Fruit fly (Drosophila melanogaster) whole organism, embryonic: ENCODE measurements around the gene Gclc.

ENCODE experiments used
- ATbp ChIP-seq: fragments of 200-800 bp; sonication (Bioruptor generic); optimal IDR thresholded peaks from 2 replicates; lab custom pipeline; 2017; ENCODE audit warnings: missing biosample characterization, mild to moderate bottlenecking, missing genetic modification characterization, missing genetic modification reagents
- Ada2b ChIP-seq: fragments of 200-800 bp; sonication (Bioruptor generic); IDR thresholded peaks from 2 replicates; pipeline ENCODE4 v1.3.6; 2022; ENCODE audit warnings: missing biosample characterization, missing genetic modification characterization
- Asciz ChIP-seq: fragments of 200-800 bp; sonication (Bioruptor generic); optimal IDR thresholded peaks from 2 replicates; lab custom pipeline; 2017; ENCODE audit warnings: missing biosample characterization, mild to moderate bottlenecking, missing genetic modification characterization, missing genetic modification reagents
- CG11696 ChIP-seq: fragments of 200-800 bp; sonication (Bioruptor generic); IDR thresholded peaks from 2 replicates; pipeline ENCODE4 v1.3.6; 2022; ENCODE audit warnings: missing biosample characterization, missing genetic modification characterization
- CG12236 ChIP-seq: fragments of 200-800 bp; sonication (Bioruptor generic); optimal IDR thresholded peaks from 2 replicates; lab custom pipeline; 2016; ENCODE audit warnings: missing biosample characterization, missing genetic modification characterization
- CG1233 ChIP-seq: fragments of 200-800 bp; sonication (Bioruptor generic); optimal IDR thresholded peaks from 4 replicates; lab custom pipeline; 2018; ENCODE audit warnings: missing biosample characterization, mild to moderate bottlenecking, missing genetic modification characterization
- CG12391 ChIP-seq: fragments of 200-800 bp; sonication (Bioruptor generic); optimal IDR thresholded peaks from 3 replicates; lab custom pipeline; 2018; ENCODE audit warnings: missing biosample characterization, mild to moderate bottlenecking, missing genetic modification characterization, moderate library complexity
- CG13624 ChIP-seq: fragments of 200-800 bp; sonication (Bioruptor generic); optimal IDR thresholded peaks from 2 replicates; lab custom pipeline; 2016; ENCODE audit warnings: missing biosample characterization, missing genetic modification characterization
- CG14965 ChIP-seq: fragments of 200-800 bp; sonication (Bioruptor generic); optimal IDR thresholded peaks from 2 replicates; lab custom pipeline; 2016; ENCODE audit warnings: missing biosample characterization, missing genetic modification characterization, borderline replicate concordance
- CG17359 ChIP-seq: fragments of 200-800 bp; sonication (Bioruptor generic); optimal IDR thresholded peaks from 3 replicates; lab custom pipeline; 2018; ENCODE audit warnings: missing biosample characterization, mild to moderate bottlenecking, missing genetic modification characterization, moderate library complexity
- CG18262 ChIP-seq: fragments of 200-800 bp; optimal IDR thresholded peaks from 3 replicates; lab custom pipeline; 2019; ENCODE audit warnings: missing biosample characterization, mild to moderate bottlenecking, missing genetic modification characterization, moderate library complexity
- CG18619 ChIP-seq: fragments of 200-800 bp; sonication (Bioruptor generic); optimal IDR thresholded peaks from 3 replicates; lab custom pipeline; 2017; ENCODE audit warnings: missing biosample characterization, mild to moderate bottlenecking, missing genetic modification characterization
- CG2116 ChIP-seq: fragments of 200-800 bp; sonication (Bioruptor generic); optimal IDR thresholded peaks from 3 replicates; lab custom pipeline; 2018; ENCODE audit warnings: missing biosample characterization, mild to moderate bottlenecking, missing genetic modification characterization
- CG3726 ChIP-seq: fragments of 200-800 bp; sonication (Bioruptor generic); IDR thresholded peaks from 3 replicates; pipeline ENCODE4, ENCODE4 v1.3.6; 2022; ENCODE audit warnings: missing biosample characterization, missing genetic modification characterization
- CG4360 ChIP-seq: fragments of 200-800 bp; sonication (Bioruptor generic); IDR thresholded peaks from 2 replicates; pipeline ENCODE4 v1.3.6; 2022; ENCODE audit warnings: missing biosample characterization, missing genetic modification characterization
- CG5953 ChIP-seq: fragments of 200-800 bp; sonication (Bioruptor generic); IDR thresholded peaks from 2 replicates; pipeline ENCODE4 v1.3.6; 2022; ENCODE audit warnings: missing biosample characterization, missing genetic modification characterization
- CG7963 ChIP-seq: fragments of 200-800 bp; sonication (Bioruptor generic); IDR thresholded peaks from 3 replicates; pipeline ENCODE4 v1.3.6; 2022; ENCODE audit warnings: missing biosample characterization, missing genetic modification characterization; ENCODE audit not compliant: partially characterized antibody
- CTCF ChIP-seq: fragments of 200-800 bp; sonication (Bioruptor generic); optimal IDR thresholded peaks from 2 replicates; lab custom pipeline; 2017; ENCODE audit warnings: missing biosample characterization, mild to moderate bottlenecking, missing genetic modification characterization, moderate library complexity
- Deaf1 ChIP-seq: fragments of 200-800 bp; optimal IDR thresholded peaks from 3 replicates; lab custom pipeline; 2019; ENCODE audit warnings: missing biosample characterization, mild to moderate bottlenecking, missing genetic modification characterization, moderate library complexity
- Dfd ChIP-seq, 2 experiments: fragments of >200 bp; optimal IDR thresholded peaks; 2 replicates each; lab custom pipeline; 2017; ENCODE audit warnings: missing biosample characterization in 2 of 2, missing genetic modification characterization in 2 of 2
- Dip2 ChIP-seq: fragments of 200-800 bp; sonication (Bioruptor generic); IDR thresholded peaks from 2 replicates; pipeline ENCODE4 v1.3.6; 2022; ENCODE audit warnings: missing biosample characterization, missing genetic modification characterization
- Doc2 ChIP-seq: fragments of 200-800 bp; sonication (Bioruptor generic); IDR thresholded peaks from 2 replicates; pipeline ENCODE4 v1.3.6; 2022; ENCODE audit warnings: missing biosample characterization, missing genetic modification characterization
- Elba2 ChIP-seq: fragments of 200-800 bp; sonication (Bioruptor generic); optimal IDR thresholded peaks from 3 replicates; lab custom pipeline; 2016; ENCODE audit warnings: missing biosample characterization, missing genetic modification characterization
- HmgD ChIP-seq: fragments of 200-800 bp; sonication (Bioruptor generic); optimal IDR thresholded peaks from 3 replicates; lab custom pipeline; 2016; ENCODE audit warnings: missing biosample characterization, missing genetic modification characterization
- Lim3 ChIP-seq: fragments of 200-800 bp; sonication (Bioruptor generic); IDR thresholded peaks from 2 replicates; pipeline ENCODE4 v1.3.6; 2022; ENCODE audit warnings: missing biosample characterization, missing genetic modification characterization
- MESR4 ChIP-seq: fragments of 200-800 bp; sonication (Bioruptor generic); optimal IDR thresholded peaks from 2 replicates; lab custom pipeline; 2018; ENCODE audit warnings: missing biosample characterization, mild to moderate bottlenecking, missing genetic modification characterization, moderate library complexity
- Mad ChIP-seq: fragments of 200-800 bp; sonication (Bioruptor generic); optimal IDR thresholded peaks from 2 replicates; lab custom pipeline; 2016; ENCODE audit warnings: missing biosample characterization, missing genetic modification characterization
- Pdp1 ChIP-seq, 2 experiments: fragments of 200-800 bp; sonication (Bioruptor generic); optimal IDR thresholded peaks; 3 replicates each; lab custom pipeline; 2016; ENCODE audit warnings: missing biosample characterization in 2 of 2, missing genetic modification characterization in 2 of 2, mild to moderate bottlenecking in 1 of 2, moderate library complexity in 1 of 2
- Six4 ChIP-seq: fragments of 200-800 bp; sonication (Bioruptor generic); optimal IDR thresholded peaks from 2 replicates; lab custom pipeline; 2016; ENCODE audit warnings: missing biosample characterization, missing genetic modification characterization
- Ssrp ChIP-seq: fragments of 200-800 bp; sonication (Bioruptor generic); optimal IDR thresholded peaks from 2 replicates; lab custom pipeline; 2018; ENCODE audit warnings: missing biosample characterization, mild to moderate bottlenecking, missing genetic modification characterization, moderate library complexity
- Vsx1 ChIP-seq: fragments of 200-800 bp; sonication (Bioruptor generic); optimal IDR thresholded peaks from 2 replicates; lab custom pipeline; 2017; ENCODE audit warnings: missing biosample characterization, mild to moderate bottlenecking, missing genetic modification characterization, missing genetic modification reagents
- ac ChIP-seq: fragments of 200-800 bp; sonication (Bioruptor generic); optimal IDR thresholded peaks from 3 replicates; lab custom pipeline; 2017; ENCODE audit warnings: missing biosample characterization, mild to moderate bottlenecking, missing genetic modification characterization
- al ChIP-seq: fragments of 200-800 bp; sonication (Bioruptor generic); IDR thresholded peaks from 2 replicates; pipeline ENCODE4 v1.3.6; 2022; ENCODE audit warnings: missing biosample characterization, missing genetic modification characterization
- ara ChIP-seq: fragments of 200-800 bp; sonication (Bioruptor generic); IDR thresholded peaks from 2 replicates; pipeline ENCODE4 v1.3.6; 2022; ENCODE audit warnings: missing biosample characterization, missing genetic modification characterization
- bsh ChIP-seq, 2 experiments: fragments of 200-800 bp; sonication (Bioruptor generic); optimal IDR thresholded peaks; 2 replicates each; lab custom pipeline; 2017 to 2018; ENCODE audit warnings: mild to moderate bottlenecking in 2 of 2, missing biosample characterization in 2 of 2, missing genetic modification characterization in 2 of 2, moderate library complexity in 1 of 2
- cad ChIP-seq: fragments of >200 bp; optimal IDR thresholded peaks from 2 replicates; lab custom pipeline; 2017; ENCODE audit warnings: missing biosample characterization, missing genetic modification characterization
- cwo ChIP-seq: fragments of 200-800 bp; sonication (Bioruptor generic); optimal IDR thresholded peaks from 3 replicates; lab custom pipeline; 2017; ENCODE audit warnings: missing biosample characterization, missing genetic modification characterization, mild to moderate bottlenecking, moderate library complexity, missing genetic modification reagents
- disco-r ChIP-seq: fragments of 200-800 bp; sonication (Bioruptor generic); optimal IDR thresholded peaks from 2 replicates; lab custom pipeline; 2016; ENCODE audit warnings: missing biosample characterization, missing genetic modification characterization
- fd64A ChIP-seq: fragments of 200-800 bp; sonication (Bioruptor generic); optimal IDR thresholded peaks from 3 replicates; lab custom pipeline; 2018; ENCODE audit warnings: missing biosample characterization, mild to moderate bottlenecking, missing genetic modification characterization
- hb ChIP-seq: fragments of 200-800 bp; sonication (Bioruptor generic); IDR thresholded peaks from 3 replicates; pipeline ENCODE4 v1.3.6; 2022; ENCODE audit warnings: missing biosample characterization, missing genetic modification characterization; ENCODE audit not compliant: partially characterized antibody
- pan ChIP-seq, 4 experiments: fragments of >200 bp in 3 of 4; fragments of 200-800 bp in 1 of 4; sonication (Bioruptor generic) in 1 of 4; optimal IDR thresholded peaks in 3 of 4; IDR thresholded peaks in 1 of 4; 2 replicates each; pipeline versions ENCODE4 v1.3.6 to Lab custom; 2017 to 2022; ENCODE audit warnings: missing biosample characterization in 2 of 4, missing genetic modification characterization in 2 of 4, mixed read lengths in 1 of 4
- phol ChIP-seq: fragments of 200-800 bp; sonication (Bioruptor generic); optimal IDR thresholded peaks from 3 replicates; lab custom pipeline; 2018; ENCODE audit warnings: missing biosample characterization, mild to moderate bottlenecking, missing genetic modification characterization, moderate library complexity
- pita ChIP-seq: fragments of 200-800 bp; sonication (Bioruptor generic); optimal IDR thresholded peaks from 2 replicates; lab custom pipeline; 2017; ENCODE audit warnings: missing biosample characterization, mild to moderate bottlenecking, missing genetic modification characterization
- sim ChIP-seq: fragments of 200-800 bp; sonication (Bioruptor generic); IDR thresholded peaks from 2 replicates; pipeline ENCODE4 v1.3.6; 2022; ENCODE audit warnings: missing biosample characterization, missing genetic modification characterization
- slbo ChIP-seq: fragments of 200-800 bp; sonication (Bioruptor generic); IDR thresholded peaks from 2 replicates; pipeline ENCODE4 v1.3.6; 2022; ENCODE audit warnings: missing biosample characterization, missing genetic modification characterization
- tio ChIP-seq: fragments of 200-800 bp; sonication (Bioruptor generic); optimal IDR thresholded peaks from 2 replicates; lab custom pipeline; 2017; ENCODE audit warnings: missing biosample characterization, missing genetic modification characterization, inconsistent platforms
- toy ChIP-seq: fragments of 200-800 bp; sonication (Bioruptor generic); IDR thresholded peaks from 2 replicates; pipeline ENCODE4 v1.3.6; 2022; ENCODE audit warnings: missing biosample characterization, missing genetic modification characterization
- trh ChIP-seq: fragments of 200-800 bp; sonication (Bioruptor generic); optimal IDR thresholded peaks from 2 replicates; lab custom pipeline; 2016; ENCODE audit warnings: missing biosample characterization, missing genetic modification characterization
- vnd ChIP-seq: fragments of 200-800 bp; sonication (Bioruptor generic); IDR thresholded peaks from 3 replicates; pipeline ENCODE4 v1.3.6; 2022; ENCODE audit warnings: missing biosample characterization, missing genetic modification characterization; ENCODE audit not compliant: partially characterized antibody
- wor ChIP-seq: fragments of 200-800 bp; sonication (Bioruptor generic); IDR thresholded peaks from 2 replicates; pipeline ENCODE4 v1.3.6; 2022; ENCODE audit warnings: missing biosample characterization, missing genetic modification characterization

The Gclc gene

DNA sequence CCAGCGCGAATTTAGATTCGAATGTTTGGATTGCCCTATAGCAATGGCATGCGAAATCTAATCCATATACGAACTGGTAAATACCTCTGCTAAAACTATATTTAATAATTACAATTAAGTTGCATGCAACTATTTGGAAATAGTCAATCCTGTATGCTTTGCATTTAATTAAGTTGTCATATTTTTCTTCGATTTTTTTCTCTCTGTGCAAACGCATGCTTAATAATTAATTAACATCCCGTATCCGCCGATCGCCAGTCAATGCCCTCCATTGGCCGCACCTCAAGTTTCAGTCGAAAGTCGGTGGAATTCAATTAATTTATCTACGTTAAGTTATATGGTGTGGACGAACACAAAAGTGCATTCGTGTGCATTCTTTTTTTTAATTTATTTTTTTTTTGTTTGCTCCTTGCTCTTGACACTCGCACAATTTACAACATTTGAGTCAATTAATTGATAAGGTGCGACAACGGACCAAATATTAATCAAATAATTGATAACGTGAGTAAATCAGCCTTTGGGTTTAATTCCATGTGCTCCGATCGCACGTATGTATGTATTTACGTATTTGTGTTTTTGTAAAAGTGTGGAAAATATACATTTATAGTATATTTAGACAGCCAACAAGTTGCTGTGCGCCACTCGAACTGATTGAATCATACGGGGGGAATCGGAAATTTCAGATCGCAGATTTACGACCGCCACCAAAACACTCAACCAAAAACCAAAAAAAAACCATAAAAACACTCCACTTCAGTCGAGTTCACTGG is 9.5 kb downstream of the Gclc start (continued):
- peak; percentile 12 for TF ChIP-seq cwo (GFP tag; lab: Kevin White, UChicago)
- peak; percentile 52; the same call in 2 of the 3 replicates for TF ChIP-seq vnd (GFP tag; lab: Robert Waterston, UW)
- no peak for TF ChIP-seq tio (GFP tag; lab: Kevin White, UChicago)
- no peak for TF ChIP-seq CG3726 (GFP tag; lab: Robert Waterston, UW)
- TF ChIP-seq Dfd (GFP tag; optimal IDR thresholded peaks at IDR 0.05; lab: Kevin White, UChicago): no peak
- no peak for TF ChIP-seq cad (GFP tag; lab: Kevin White, UChicago)
- TF ChIP-seq phol (tag; lab: Kevin White, UChicago): no peak
- TF ChIP-seq CG18619 (GFP tag; lab: Kevin White, UChicago): no peak
- no peak for TF ChIP-seq ara (GFP tag; lab: Robert Waterston, UW)
- no peak for TF ChIP-seq sim (GFP tag; lab: Robert Waterston, UW)
- no peak for TF ChIP-seq Elba2 (GFP tag; lab: Kevin White, UChicago)
- no peak for TF ChIP-seq Mad (GFP tag; lab: Kevin White, UChicago)
- no peak for TF ChIP-seq toy (GFP tag; lab: Robert Waterston, UW)
- TF ChIP-seq CG14965 (GFP tag; lab: Kevin White, UChicago): no peak
- no peak for TF ChIP-seq CG1233 (GFP tag; lab: Kevin White, UChicago)
- TF ChIP-seq CG12391 (tag; lab: Kevin White, UChicago): no peak
- no peak for TF ChIP-seq CG7963
- no peak for TF ChIP-seq Dip2
- TF ChIP-seq CG11696 (GFP tag; lab: Robert Waterston, UW): no peak
- TF ChIP-seq bsh (GFP tag; optimal IDR thresholded peaks at IDR 0.05; lab: Kevin White, UChicago): peak in 1 of 2 experiments; percentile 9
- TF ChIP-seq CG5953 (GFP tag; lab: Robert Waterston, UW): no peak
- no peak for TF ChIP-seq CG4360 (GFP tag; lab: Robert Waterston, UW)
- no peak for TF ChIP-seq disco-r (GFP tag; lab: Kevin White, UChicago)
- TF ChIP-seq MESR4 (GFP tag; lab: Kevin White, UChicago): no peak
- TF ChIP-seq al: no peak
- TF ChIP-seq CG17359 (tag; lab: Kevin White, UChicago): no peak
- TF ChIP-seq hb (GFP tag; lab: Robert Waterston, UW): no peak
- TF ChIP-seq Six4 (GFP tag; lab: Kevin White, UChicago): no peak
- TF ChIP-seq ATbp (GFP tag; lab: Kevin White, UChicago): no peak
- peak; percentile 14 for TF ChIP-seq Deaf1 (tag; lab: Kevin White, UChicago)
- TF ChIP-seq Lim3 (GFP tag; lab: Robert Waterston, UW): no peak
- TF ChIP-seq slbo (GFP tag; lab: Robert Waterston, UW): no peak
- no peak for TF ChIP-seq CG2116 (GFP tag; lab: Kevin White, UChicago)
- TF ChIP-seq wor (GFP tag; lab: Robert Waterston, UW): no peak
- TF ChIP-seq Ada2b: no peak
- TF ChIP-seq CTCF: no peak
- TF ChIP-seq Ssrp (tag; lab: Kevin White, UChicago): no peak
- TF ChIP-seq fd64A (GFP tag; lab: Kevin White, UChicago): peak; percentile 0
- no peak for TF ChIP-seq trh (GFP tag; lab: Kevin White, UChicago)
- no peak for TF ChIP-seq Asciz
- no peak for TF ChIP-seq pan (optimal IDR thresholded peaks at IDR 0.05; lab: Kevin White, UChicago)
- no peak for TF ChIP-seq pan (GFP tag; optimal IDR thresholded peaks at IDR 0.05 in 1 of 2, IDR thresholded peaks at IDR 0.05 in 1 of 2)
- TF ChIP-seq Pdp1 (GFP tag; optimal IDR thresholded peaks at IDR 0.05; lab: Kevin White, UChicago): peak in 1 of 2 experiments; percentile 50
- TF ChIP-seq Vsx1 (GFP tag; lab: Kevin White, UChicago): peak; percentile 14
- no peak for TF ChIP-seq CG13624 (GFP tag; lab: Kevin White, UChicago)
- no peak for TF ChIP-seq Doc2 (GFP tag; lab: Robert Waterston, UW)
- TF ChIP-seq CG18262 (tag; lab: Kevin White, UChicago): no peak
- no peak for TF ChIP-seq pita
- TF ChIP-seq CG12236 (GFP tag; lab: Kevin White, UChicago): no peak
- TF ChIP-seq ac (GFP tag; lab: Kevin White, UChicago): no peak
- no peak for TF ChIP-seq HmgD (GFP tag; lab: Kevin White, UChicago)
